Worm (Caenorhabditis elegans): ENCODE results near the gene mrpl-45.

mrpl-45 gene

ce11 chrIII:1229510-1229909 is 27.7 kb upstream of the mrpl-45 start:
- TF ChIP-seq nhr-43 (tag; optimal IDR thresholded peaks at IDR 0.05; ENCODE audit: poor library complexity, severe bottlenecking) (no peak), fkh-2 (tag; optimal IDR thresholded peaks at IDR 0.05) (no peak), unc-62 (GFP tag; optimal IDR thresholded peaks at IDR 0.05) (no peak), sea-2 (GFP tag; optimal IDR thresholded peaks at IDR 0.05) (no peak), mml-1 (tag; optimal IDR thresholded peaks at IDR 0.05) (no peak), elt-3 (tag; optimal IDR thresholded peaks at IDR 0.05) (no peak), pha-4 (tag; optimal IDR thresholded peaks at IDR 0.05) (no peak), nfya-1 (tag; optimal IDR thresholded peaks at IDR 0.05; ENCODE audit: insufficient read depth) (no peak), fos-1 (tag; optimal IDR thresholded peaks at IDR 0.05) (no peak), R02D3.7 (tag; optimal IDR thresholded peaks at IDR 0.05) (no peak), nhr-77 (tag; optimal IDR thresholded peaks at IDR 0.05) (no peak), nhr-25 (tag; optimal IDR thresholded peaks at IDR 0.05) (no peak), tbx-2 (tag; optimal IDR thresholded peaks at IDR 0.05) (no peak), nhr-76 (tag; optimal IDR thresholded peaks at IDR 0.05) (no peak), aly-2 (tag; optimal IDR thresholded peaks at IDR 0.05) (no peak), elt-1 (tag; optimal IDR thresholded peaks at IDR 0.05) (no peak), zag-1 (tag; optimal IDR thresholded peaks at IDR 0.05) (no peak), hmg-11 (tag; optimal IDR thresholded peaks at IDR 0.05) (no peak), eor-1 (tag; optimal IDR thresholded peaks at IDR 0.05) (no peak)

- TF ChIP-seq pha-4 (tag; optimal IDR thresholded peaks at IDR 0.05) (peak; percentile 78), lsy-12 (tag; optimal IDR thresholded peaks at IDR 0.05) (no peak)
Observed at ce11 chrIII:1228593-1228992, 26.8 kb upstream of the mrpl-45 start.

- TF ChIP-seq nhr-25 (tag; optimal IDR thresholded peaks at IDR 0.05), result no peak
- no peak for TF ChIP-seq snpc-4 (tag; optimal IDR thresholded peaks at IDR 0.05)
- TF ChIP-seq nhr-76 (tag; optimal IDR thresholded peaks at IDR 0.05), result no peak
- TF ChIP-seq nhr-11 (tag; optimal IDR thresholded peaks at IDR 0.05), result no peak
- no peak for TF ChIP-seq nhr-28 (tag; optimal IDR thresholded peaks at IDR 0.05)
- TF ChIP-seq nhr-12 (tag; optimal IDR thresholded peaks at IDR 0.05), result no peak
- no peak for TF ChIP-seq ceh-16 (tag; optimal IDR thresholded peaks at IDR 0.05)
- no peak for TF ChIP-seq nhr-23 (tag; optimal IDR thresholded peaks at IDR 0.05)
- TF ChIP-seq ztf-4 (tag; optimal IDR thresholded peaks at IDR 0.05), result no peak
- no peak for TF ChIP-seq zag-1 (tag; optimal IDR thresholded peaks at IDR 0.05)
- peak; percentile 97 for TF ChIP-seq pha-4 (tag; optimal IDR thresholded peaks at IDR 0.05)
- peak; percentile 34 for TF ChIP-seq elt-2 (tag; optimal IDR thresholded peaks at IDR 0.05)
- TF ChIP-seq ZK546.5 (tag; optimal IDR thresholded peaks at IDR 0.05), result no peak
- no peak for TF ChIP-seq ceh-82 (tag; optimal IDR thresholded peaks at IDR 0.05)
- no peak for TF ChIP-seq ceh-28 (tag; optimal IDR thresholded peaks at IDR 0.05)
Observed at ce11 chrIII:1226256-1226655, 24.4 kb upstream of the mrpl-45 start.

DNA sequence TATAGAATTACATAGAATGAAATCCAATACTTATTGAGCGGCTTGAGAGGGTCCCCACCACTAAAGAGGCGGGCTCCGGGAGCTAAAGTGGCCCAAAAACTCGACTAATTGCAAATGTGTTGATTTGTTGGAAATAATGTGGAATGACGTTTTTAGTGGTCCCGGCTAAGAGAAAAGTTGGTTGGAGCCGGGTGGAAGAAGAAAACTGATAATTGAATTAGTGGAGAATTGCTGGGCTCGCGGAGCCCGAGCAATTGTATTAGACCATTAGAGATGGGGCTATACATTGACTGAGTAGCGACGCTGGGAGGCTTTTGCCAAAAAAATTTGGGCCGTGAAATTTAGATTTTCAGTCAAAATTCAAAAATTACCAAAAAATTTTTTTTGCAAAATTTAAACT is 23.8 kb upstream of the mrpl-45 start:
- no peak for TF ChIP-seq nhr-11 (tag; optimal IDR thresholded peaks at IDR 0.05)
- no peak for TF ChIP-seq fkh-2 (tag; optimal IDR thresholded peaks at IDR 0.05)
- TF ChIP-seq ztf-11 (tag; optimal IDR thresholded peaks at IDR 0.05), result no peak
- no peak for TF ChIP-seq aly-2 (tag; optimal IDR thresholded peaks at IDR 0.05)

ce11 chrIII:1225116-1225515 is 23.3 kb upstream of the mrpl-45 start:
- TF ChIP-seq nhr-23 (tag; optimal IDR thresholded peaks at IDR 0.05) (no peak), fos-1 (tag; optimal IDR thresholded peaks at IDR 0.05) (no peak), nhr-43 (tag; optimal IDR thresholded peaks at IDR 0.05; ENCODE audit: poor library complexity, severe bottlenecking) (no peak), ZK546.5 (tag; optimal IDR thresholded peaks at IDR 0.05) (no peak), elt-2 (tag; optimal IDR thresholded peaks at IDR 0.05) (peak; percentile 27), nhr-11 (tag; optimal IDR thresholded peaks at IDR 0.05) (no peak)

All from whole organism, L3 larva.